Worm (Caenorhabditis elegans) whole organism, L1 larva: ENCODE results near the gene Y43F8C.6.

ENCODE experiments used
- C04F5.9 ChIP-seq: sonication (generic microtip); optimal IDR thresholded peaks from 2 replicates; lab custom pipeline; 2016; ENCODE audit warnings: missing genetic modification characterization, missing compliant biosample characterization
- C34B4.2 ChIP-seq: sonication (generic microtip); optimal IDR thresholded peaks from 2 replicates; lab custom pipeline; 2017; ENCODE audit warnings: mild to moderate bottlenecking, missing genetic modification characterization, missing compliant biosample characterization
- F16B12.6 ChIP-seq: fragments of 150-350 bp; optimal IDR thresholded peaks from 2 replicates; lab custom pipeline; 2014; ENCODE audit warnings: missing biosample characterization, missing genetic modification characterization
- Y116A8C.19 ChIP-seq: sonication (generic microtip); optimal IDR thresholded peaks from 2 replicates; lab custom pipeline; 2016; ENCODE audit warnings: missing compliant biosample characterization, missing genetic modification characterization, borderline replicate concordance
- aha-1 ChIP-seq: fragments of 150-350 bp; optimal IDR thresholded peaks from 2 replicates; lab custom pipeline; 2014; ENCODE audit warnings: missing biosample characterization, missing genetic modification characterization
- blmp-1 ChIP-seq: fragments of 150-350 bp; optimal IDR thresholded peaks from 2 replicates; lab custom pipeline; 2014; ENCODE audit warnings: missing biosample characterization, missing genetic modification characterization
- ceh-8 ChIP-seq: fragments of 200-800 bp; sonication (Bioruptor generic); optimal IDR thresholded peaks from 2 replicates; lab custom pipeline; 2018; ENCODE audit warnings: mild to moderate bottlenecking, missing genetic modification characterization, moderate library complexity, missing compliant biosample characterization
- ceh-88 ChIP-seq: fragments of 200-800 bp; sonication (Bioruptor generic); IDR thresholded peaks from 2 replicates; pipeline ENCODE4 v1.3.6; 2022; ENCODE audit warnings: missing genetic modification characterization, missing compliant biosample characterization
- dsc-1 ChIP-seq: sonication (generic microtip); optimal IDR thresholded peaks from 2 replicates; lab custom pipeline; 2016; ENCODE audit warnings: mild to moderate bottlenecking, missing genetic modification characterization, missing compliant biosample characterization
- efl-1 ChIP-seq, 4 experiments: fragments of 150-350 bp; optimal IDR thresholded peaks in 3 of 4; peaks in 1 of 4; 1 replicate in 1 of 4; 2 replicates in 3 of 4; lab custom pipeline; 2014; ENCODE audit warnings: missing biosample characterization in 2 of 4, missing genetic modification characterization in 2 of 4, missing genetic modification reagents in 2 of 4
- efl-3 ChIP-seq: fragments of 200-800 bp; sonication (Bioruptor generic); optimal IDR thresholded peaks from 2 replicates; lab custom pipeline; 2018; ENCODE audit warnings: mild to moderate bottlenecking, missing genetic modification characterization, missing compliant biosample characterization
- egl-13 ChIP-seq: sonication (generic microtip); optimal IDR thresholded peaks from 2 replicates; lab custom pipeline; 2016; ENCODE audit warnings: missing genotype, missing genetic modification reagents, missing genetic modification characterization, missing compliant biosample characterization
- elt-2 ChIP-seq: sonication (generic microtip); optimal IDR thresholded peaks from 2 replicates; lab custom pipeline; 2016; ENCODE audit warnings: missing genetic modification characterization, mild to moderate bottlenecking, inconsistent platforms, missing compliant biosample characterization, missing genetic modification reagents
- fos-1 ChIP-seq: fragments of 150-350 bp; optimal IDR thresholded peaks from 2 replicates; lab custom pipeline; 2014; ENCODE audit warnings: missing biosample characterization, missing genetic modification characterization
- hlh-4 ChIP-seq: sonication (generic microtip); optimal IDR thresholded peaks from 2 replicates; lab custom pipeline; 2016; ENCODE audit warnings: mild to moderate bottlenecking, missing genetic modification characterization, missing compliant biosample characterization
- hpl-2 ChIP-seq: fragments of 150-350 bp; optimal IDR thresholded peaks from 2 replicates; lab custom pipeline; 2014; ENCODE audit warnings: missing biosample characterization, missing genetic modification reagents, missing genetic modification characterization
- irx-1 ChIP-seq: sonication (generic microtip); optimal IDR thresholded peaks from 2 replicates; lab custom pipeline; 2016; ENCODE audit warnings: missing genetic modification characterization, missing compliant biosample characterization
- isw-1 ChIP-seq: fragments of 200-800 bp; sonication (Bioruptor generic); IDR thresholded peaks from 2 replicates; pipeline ENCODE4 v1.3.6; 2022; ENCODE audit warnings: missing genetic modification characterization, missing compliant biosample characterization
- lin-14 ChIP-seq: fragments of 200-800 bp; sonication (Bioruptor generic); optimal IDR thresholded peaks from 2 replicates; lab custom pipeline; 2018; ENCODE audit warnings: mild to moderate bottlenecking, missing genetic modification characterization, moderate library complexity, missing compliant biosample characterization
- lin-15B ChIP-seq: fragments of 150-350 bp; sonication (generic microtip); optimal IDR thresholded peaks from 3 replicates; lab custom pipeline; 2014; ENCODE audit warnings: missing biosample characterization, missing genetic modification characterization
- mdl-1 ChIP-seq, 2 experiments: fragments of 150-350 bp; optimal IDR thresholded peaks; 2 replicates each; lab custom pipeline; 2014 to 2017; ENCODE audit warnings: missing biosample characterization in 2 of 2, missing genetic modification characterization in 2 of 2, inconsistent platforms in 1 of 2
- mep-1 ChIP-seq: fragments of 150-350 bp; optimal IDR thresholded peaks from 2 replicates; lab custom pipeline; 2014; ENCODE audit warnings: missing biosample characterization, missing genetic modification characterization
- nhr-20 ChIP-seq: sonication (generic microtip); optimal IDR thresholded peaks from 2 replicates; lab custom pipeline; 2016; ENCODE audit warnings: mild to moderate bottlenecking, missing genetic modification characterization, missing compliant biosample characterization
- nhr-237 ChIP-seq: fragments of 150-350 bp; optimal IDR thresholded peaks from 2 replicates; lab custom pipeline; 2014; ENCODE audit warnings: missing biosample characterization, missing genetic modification characterization
- nhr-47 ChIP-seq: sonication (generic microtip); optimal IDR thresholded peaks from 2 replicates; lab custom pipeline; 2016; ENCODE audit warnings: mild to moderate bottlenecking, missing genetic modification characterization, moderate library complexity, missing compliant biosample characterization
- nhr-77 ChIP-seq: fragments of 150-350 bp; optimal IDR thresholded peaks from 2 replicates; lab custom pipeline; 2014; ENCODE audit warnings: missing biosample characterization, missing genetic modification characterization
- nhr-85 ChIP-seq: sonication (generic microtip); peaks from one replicate; lab custom pipeline; 2016; ENCODE audit warnings: missing genetic modification characterization, inconsistent platforms, missing compliant biosample characterization
- pax-3 ChIP-seq: fragments of 200-800 bp; sonication (Bioruptor generic); optimal IDR thresholded peaks from 2 replicates; lab custom pipeline; 2018; ENCODE audit warnings: mild to moderate bottlenecking, missing genetic modification characterization, moderate library complexity, missing compliant biosample characterization
- skn-1 ChIP-seq: fragments of 150-350 bp; optimal IDR thresholded peaks from 2 replicates; lab custom pipeline; 2014; ENCODE audit warnings: missing biosample characterization, missing genetic modification characterization
- sox-4 ChIP-seq: sonication (generic microtip); optimal IDR thresholded peaks from 2 replicates; lab custom pipeline; 2016; ENCODE audit warnings: missing genetic modification characterization, missing compliant biosample characterization
- sptf-1 ChIP-seq: fragments of 150-350 bp; optimal IDR thresholded peaks from 2 replicates; lab custom pipeline; 2014; ENCODE audit warnings: missing biosample characterization, missing genetic modification characterization
- swsn-7 ChIP-seq: sonication (generic microtip); optimal IDR thresholded peaks from 2 replicates; lab custom pipeline; 2016; ENCODE audit warnings: missing genetic modification characterization, missing compliant biosample characterization
- tbx-2 ChIP-seq: sonication (generic microtip); optimal IDR thresholded peaks from 2 replicates; lab custom pipeline; 2016; ENCODE audit warnings: missing genetic modification characterization, missing compliant biosample characterization
- unc-130 ChIP-seq: fragments of 150-350 bp; optimal IDR thresholded peaks from 2 replicates; lab custom pipeline; 2017; ENCODE audit warnings: missing biosample characterization, missing genetic modification characterization, inconsistent platforms
- xbp-1 ChIP-seq: sonication (generic microtip); optimal IDR thresholded peaks from 2 replicates; lab custom pipeline; 2016; ENCODE audit warnings: missing genetic modification characterization, missing compliant biosample characterization
- zag-1 ChIP-seq: fragments of 150-350 bp; optimal IDR thresholded peaks from 2 replicates; lab custom pipeline; 2014; ENCODE audit warnings: missing biosample characterization, missing genetic modification characterization
- ztf-11 ChIP-seq, 2 experiments: sonication (generic microtip); optimal IDR thresholded peaks; 2 replicates each; lab custom pipeline; 2016 to 2017; ENCODE audit warnings: missing genetic modification characterization in 2 of 2, missing biosample characterization in 1 of 2, missing compliant biosample characterization in 1 of 2
- ztf-4 ChIP-seq: fragments of 150-350 bp; optimal IDR thresholded peaks from 2 replicates; lab custom pipeline; 2014; ENCODE audit warnings: missing biosample characterization, missing genetic modification characterization

Y43F8C.6 gene

DNA sequence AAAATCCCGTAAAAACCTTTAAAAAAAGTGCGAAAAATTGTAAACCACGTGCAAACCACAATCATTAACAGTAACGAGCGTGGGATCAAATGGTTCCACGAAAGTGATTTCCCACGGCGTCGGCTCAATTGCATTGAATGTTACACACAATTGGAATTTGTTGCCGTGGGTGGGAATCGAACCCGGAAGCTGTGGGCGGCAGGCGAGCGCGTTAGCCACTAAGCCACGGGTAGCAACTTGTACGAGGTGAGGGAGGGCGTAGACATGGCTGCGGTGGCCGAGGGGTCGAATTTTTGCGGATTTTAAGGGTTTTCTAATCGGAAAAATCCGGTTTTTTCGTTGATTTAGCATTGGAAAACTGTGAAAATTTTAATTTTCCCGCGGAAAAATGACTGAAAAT, 2.3 kb upstream of the Y43F8C.6 start (continued):
- TF ChIP-seq C34B4.2 (tag; lab: Kevin White, UChicago) (no peak), ceh-8 (GFP tag; lab: Kevin White, UChicago) (peak; percentile 69), swsn-7 (tag; lab: Kevin White, UChicago) (peak; percentile 77), nhr-20 (tag; lab: Kevin White, UChicago) (no peak), zag-1 (tag; lab: Kevin White, UChicago) (no peak), blmp-1 (tag; lab: Kevin White, UChicago) (no peak), mep-1 (peak; percentile 77), tbx-2 (tag; lab: Kevin White, UChicago) (peak; percentile 76), xbp-1 (tag; lab: Kevin White, UChicago) (peak; percentile 36), ztf-11 (tag; optimal IDR thresholded peaks at IDR 0.05; lab: Kevin White, UChicago) (peak in 1 of 2 experiments; percentile 64), F16B12.6 (tag; lab: Kevin White, UChicago) (peak; percentile 67), hpl-2 (GFP tag; lab: Kevin White, UChicago) (peak; percentile 41), ceh-88 (no peak), dsc-1 (tag; lab: Kevin White, UChicago) (peak; percentile 83), nhr-237 (tag; lab: Kevin White, UChicago) (peak; percentile 42), skn-1 (tag; lab: Kevin White, UChicago) (peak; percentile 51), egl-13 (tag; lab: Kevin White, UChicago) (peak; percentile 77), isw-1 (GFP tag; lab: Robert Waterston, UW) (peak; percentile 44), efl-3 (GFP tag; lab: Kevin White, UChicago) (no peak), Y116A8C.19 (tag; lab: Kevin White, UChicago) (no peak), nhr-85 (peak; percentile 79), unc-130 (peak; percentile 7), mdl-1 (tag; optimal IDR thresholded peaks at IDR 0.05; lab: Kevin White, UChicago) (peak in 1 of 2 experiments; percentile 40), nhr-47 (no peak), sox-4 (tag; lab: Kevin White, UChicago) (peak; percentile 28), irx-1 (tag; lab: Kevin White, UChicago) (peak; percentile 72), pax-3 (tag; lab: Kevin White, UChicago) (peak; percentile 63), C04F5.9 (peak; percentile 34)
- TF ChIP-seq, all 84 proteins: peak for 48

DNA sequence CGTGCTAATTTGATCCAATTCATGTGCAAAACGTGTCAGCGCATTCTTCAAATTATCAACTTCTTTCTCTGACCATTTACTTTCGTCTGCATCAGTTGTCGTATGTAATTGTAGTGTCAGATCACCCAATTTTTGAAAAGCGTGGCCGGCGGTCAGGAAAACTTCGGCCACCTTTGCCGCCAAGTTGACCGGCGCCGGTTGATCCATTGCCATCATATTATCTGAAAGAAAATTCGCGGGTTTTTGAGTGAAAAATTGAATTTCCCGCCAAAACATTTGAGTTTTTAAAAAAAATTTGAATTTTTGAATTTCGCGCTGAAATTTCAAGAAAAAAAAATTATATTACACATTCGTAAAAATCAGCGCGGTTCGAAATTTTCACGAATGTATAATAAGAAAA, 2.8 kb downstream of the Y43F8C.6 start:
- TF ChIP-seq elt-2 (tag; lab: Kevin White, UChicago), result no peak
- TF ChIP-seq aha-1, result no peak
- TF ChIP-seq hlh-4, result no peak
- TF ChIP-seq lin-14, result no peak
- TF ChIP-seq lin-15B (tag; lab: Kevin White, UChicago), result no peak
- TF ChIP-seq ztf-4 (tag; lab: Kevin White, UChicago), result no peak
- no peak for TF ChIP-seq efl-3 (GFP tag; lab: Kevin White, UChicago)
- no peak for TF ChIP-seq mdl-1 (tag; optimal IDR thresholded peaks at IDR 0.05; lab: Kevin White, UChicago)
- no peak for TF ChIP-seq ztf-11 (tag; optimal IDR thresholded peaks at IDR 0.05; lab: Kevin White, UChicago)
- no peak for TF ChIP-seq fos-1
- TF ChIP-seq, all 84 proteins: peak for 0

DNA sequence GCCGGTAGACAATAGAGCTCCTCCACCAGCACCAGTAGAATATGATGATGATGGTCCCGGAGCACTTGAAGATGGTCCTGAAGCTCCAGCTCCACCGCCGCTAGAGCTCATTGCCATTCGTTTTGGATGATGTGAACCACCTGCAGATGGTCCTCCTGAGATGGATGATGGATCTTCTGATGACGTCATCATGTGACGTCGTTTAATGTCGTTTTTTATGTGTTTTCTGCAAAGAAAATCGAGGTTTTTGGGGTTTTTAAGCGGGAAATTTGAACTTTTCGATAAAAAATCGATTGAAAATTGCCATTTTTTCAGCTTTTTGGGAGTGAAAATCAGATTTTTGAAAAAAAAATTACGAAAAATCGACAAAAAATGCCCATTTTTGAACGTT, 4.5 kb downstream of the Y43F8C.6 start:
- TF ChIP-seq unc-130 (no peak), nhr-85 (peak; percentile 28), nhr-77 (tag; lab: Kevin White, UChicago) (no peak), nhr-20 (tag; lab: Kevin White, UChicago) (no peak), egl-13 (tag; lab: Kevin White, UChicago) (no peak)

DNA sequence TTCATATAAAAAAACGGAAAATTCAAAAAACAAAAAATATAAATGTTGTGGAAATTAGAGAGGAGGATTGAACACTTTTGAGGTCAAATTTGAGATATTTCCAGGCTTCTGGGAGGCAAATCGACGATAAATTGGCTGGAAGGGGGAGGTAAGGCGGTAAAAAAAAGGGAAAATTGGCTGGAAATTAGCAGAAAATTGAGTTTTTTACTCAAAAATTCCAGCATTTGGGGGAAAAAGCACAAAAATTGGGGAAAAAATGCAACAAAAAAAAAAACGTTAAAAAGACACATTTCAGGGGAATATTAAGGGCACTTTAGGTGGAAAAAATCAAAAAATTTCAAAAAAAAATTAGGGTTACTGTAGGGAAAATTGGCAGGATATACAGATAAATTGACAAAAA, 6.5 kb downstream of the Y43F8C.6 start:
- TF ChIP-seq efl-1 (optimal IDR thresholded peaks at IDR 0.05; lab: Kevin White, UChicago) (no peak), efl-1 (GFP tag; optimal IDR thresholded peaks at IDR 0.05 in 1 of 2; lab: Kevin White, UChicago) (peak in 1 of 2 experiments; percentile 79), sptf-1 (tag; lab: Kevin White, UChicago) (peak; percentile 81), ceh-88 (no peak), lin-15B (tag; lab: Kevin White, UChicago) (no peak)
- TF ChIP-seq, all 84 proteins: peak for 2
